Fruit fly (Drosophila melanogaster) whole organism, embryonic: ENCODE measurements around the gene CG10663.

Experiments used
- Bteb2 ChIP-seq: fragments of 200-800 bp; sonication (Bioruptor generic); optimal IDR thresholded peaks from 2 replicates; lab custom pipeline; 2016; ENCODE audit warnings: missing biosample characterization, missing genetic modification characterization
- CG1024 ChIP-seq: fragments of 200-800 bp; sonication (Bioruptor generic); IDR thresholded peaks from 2 replicates; pipeline ENCODE4 v1.3.6; 2022; ENCODE audit warnings: missing biosample characterization, missing genetic modification characterization
- CG12155 ChIP-seq: fragments of 200-800 bp; sonication (Bioruptor generic); optimal IDR thresholded peaks from 3 replicates; lab custom pipeline; 2016; ENCODE audit warnings: missing biosample characterization, missing genetic modification characterization
- CG1233 ChIP-seq: fragments of 200-800 bp; sonication (Bioruptor generic); optimal IDR thresholded peaks from 4 replicates; lab custom pipeline; 2018; ENCODE audit warnings: missing biosample characterization, mild to moderate bottlenecking, missing genetic modification characterization
- CG14014 ChIP-seq: fragments of 200-800 bp; sonication (Bioruptor generic); IDR thresholded peaks from 2 replicates; pipeline ENCODE4 v1.3.6; 2022; ENCODE audit warnings: missing biosample characterization, missing genetic modification characterization
- CG14710 ChIP-seq: fragments of 200-800 bp; sonication (Bioruptor generic); optimal IDR thresholded peaks from 3 replicates; lab custom pipeline; 2019; ENCODE audit warnings: missing biosample characterization, mild to moderate bottlenecking, missing genetic modification characterization, moderate library complexity
- CG1529 ChIP-seq: fragments of 200-800 bp; sonication (Bioruptor generic); optimal IDR thresholded peaks from 3 replicates; lab custom pipeline; 2018; ENCODE audit warnings: missing biosample characterization, missing genetic modification characterization
- CG15514 ChIP-seq: fragments of 200-800 bp; sonication (Bioruptor generic); optimal IDR thresholded peaks from 3 replicates; lab custom pipeline; 2017; ENCODE audit warnings: missing biosample characterization, missing genetic modification characterization, mild to moderate bottlenecking, moderate library complexity, missing genetic modification reagents
- CG16779 ChIP-seq: fragments of 200-800 bp; sonication (Bioruptor generic); IDR thresholded peaks from 2 replicates; pipeline ENCODE4 v1.3.6; 2022; ENCODE audit warnings: missing biosample characterization, missing genetic modification characterization
- CG3407 ChIP-seq: fragments of 200-800 bp; sonication (Bioruptor generic); optimal IDR thresholded peaks from 2 replicates; lab custom pipeline; 2018; ENCODE audit warnings: missing biosample characterization, mild to moderate bottlenecking, missing genetic modification characterization
- CG4424 ChIP-seq: fragments of 200-800 bp; sonication (Bioruptor generic); optimal IDR thresholded peaks from 3 replicates; lab custom pipeline; 2016; ENCODE audit warnings: missing biosample characterization, missing genetic modification characterization
- CG6765 ChIP-seq: fragments of 200-800 bp; sonication (Bioruptor generic); optimal IDR thresholded peaks from 3 replicates; lab custom pipeline; 2017; ENCODE audit warnings: missing biosample characterization, mild to moderate bottlenecking, missing genetic modification characterization
- CG7271 ChIP-seq: fragments of 200-800 bp; sonication (Bioruptor generic); optimal IDR thresholded peaks from 2 replicates; lab custom pipeline; 2018; ENCODE audit warnings: missing biosample characterization, mild to moderate bottlenecking, missing genetic modification characterization, moderate library complexity
- CG7839 ChIP-seq: fragments of 200-800 bp; sonication (Bioruptor generic); optimal IDR thresholded peaks from 3 replicates; lab custom pipeline; 2018; ENCODE audit warnings: missing biosample characterization, mild to moderate bottlenecking, missing genetic modification characterization, moderate library complexity
- CG8388 ChIP-seq: fragments of 200-800 bp; sonication (Bioruptor generic); optimal IDR thresholded peaks from 2 replicates; lab custom pipeline; 2019; ENCODE audit warnings: missing biosample characterization, mild to moderate bottlenecking, missing genetic modification characterization, moderate library complexity
- D19B ChIP-seq: fragments of 200-800 bp; sonication (Bioruptor generic); optimal IDR thresholded peaks from 2 replicates; lab custom pipeline; 2017; ENCODE audit warnings: missing biosample characterization, mild to moderate bottlenecking, missing genetic modification characterization
- Dref ChIP-seq: fragments of 200-800 bp; sonication (Bioruptor generic); IDR thresholded peaks from 2 replicates; pipeline ENCODE4 v1.3.6; 2022; ENCODE audit warnings: missing biosample characterization, missing genetic modification characterization
- HLHmδ ChIP-seq: fragments of 200-800 bp; sonication (Bioruptor generic); optimal IDR thresholded peaks from 2 replicates; lab custom pipeline; 2018; ENCODE audit warnings: missing biosample characterization, mild to moderate bottlenecking, missing genetic modification characterization, moderate library complexity
- Hr39 ChIP-seq: fragments of >200 bp; optimal IDR thresholded peaks from 2 replicates; lab custom pipeline; 2017
- Hr78 ChIP-seq, 2 experiments: fragments of 200-800 bp in 1 of 2; fragments of >200 bp in 1 of 2; sonication (Bioruptor generic) in 1 of 2; optimal IDR thresholded peaks; 2 replicates each; lab custom pipeline; 2017 to 2019; ENCODE audit warnings: missing biosample characterization in 2 of 2, missing genetic modification characterization in 2 of 2, mild to moderate bottlenecking in 1 of 2, moderate library complexity in 1 of 2
- Hsf ChIP-seq: fragments of 200-800 bp; sonication (Bioruptor generic); optimal IDR thresholded peaks from 3 replicates; lab custom pipeline; 2016; ENCODE audit warnings: missing biosample characterization, missing genetic modification characterization
- MBD-R2 ChIP-seq: fragments of 200-800 bp; sonication (Bioruptor generic); IDR thresholded peaks from 2 replicates; pipeline ENCODE4 v1.3.6; 2022; ENCODE audit warnings: missing biosample characterization, missing genetic modification characterization
- Mes4 ChIP-seq: fragments of 200-800 bp; sonication (Bioruptor generic); optimal IDR thresholded peaks from 2 replicates; lab custom pipeline; 2016; ENCODE audit warnings: missing biosample characterization, missing genetic modification characterization
- Nf-YA ChIP-seq: fragments of 200-800 bp; sonication (Bioruptor generic); IDR thresholded peaks from 2 replicates; pipeline ENCODE4 v1.3.6; 2022; ENCODE audit warnings: missing biosample characterization, missing genetic modification characterization
- Rfx ChIP-seq: fragments of 200-800 bp; sonication (Bioruptor generic); IDR thresholded peaks from 2 replicates; pipeline ENCODE4 v1.3.6; 2022; ENCODE audit warnings: missing biosample characterization, missing genetic modification characterization
- Sin3A ChIP-seq: fragments of >200 bp; optimal IDR thresholded peaks from 2 replicates; lab custom pipeline; 2018
- Xrp1 ChIP-seq: fragments of 200-800 bp; sonication (Bioruptor generic); IDR thresholded peaks from 2 replicates; pipeline ENCODE4 v1.3.6; 2022; ENCODE audit warnings: missing biosample characterization, missing genetic modification characterization
- ac ChIP-seq: fragments of 200-800 bp; sonication (Bioruptor generic); optimal IDR thresholded peaks from 3 replicates; lab custom pipeline; 2017; ENCODE audit warnings: missing biosample characterization, mild to moderate bottlenecking, missing genetic modification characterization
- bcd ChIP-seq: fragments of 200-800 bp; sonication (Bioruptor generic); optimal IDR thresholded peaks from 2 replicates; lab custom pipeline; 2017; ENCODE audit warnings: missing biosample characterization, mild to moderate bottlenecking, missing genetic modification characterization
- dan ChIP-seq: fragments of 200-800 bp; sonication (Bioruptor generic); IDR thresholded peaks from 2 replicates; pipeline ENCODE4 v1.3.6; 2022; ENCODE audit warnings: missing biosample characterization, missing genetic modification characterization
- dimm ChIP-seq: fragments of 200-800 bp; sonication (Bioruptor generic); IDR thresholded peaks from 2 replicates; pipeline ENCODE4 v1.3.6; 2022; ENCODE audit warnings: missing biosample characterization, missing genetic modification characterization
- dysf ChIP-seq: fragments of 200-800 bp; sonication (Bioruptor generic); IDR thresholded peaks from 3 replicates; pipeline ENCODE4 v1.3.6; 2022; ENCODE audit warnings: missing biosample characterization, missing genetic modification characterization
- fd96Cb ChIP-seq: fragments of 200-800 bp; sonication (Bioruptor generic); optimal IDR thresholded peaks from 2 replicates; lab custom pipeline; 2018; ENCODE audit warnings: missing biosample characterization, mild to moderate bottlenecking, missing genetic modification characterization, moderate library complexity
- gcm ChIP-seq: fragments of 200-800 bp; sonication (Bioruptor generic); optimal IDR thresholded peaks from 2 replicates; lab custom pipeline; 2019; ENCODE audit warnings: missing biosample characterization, mild to moderate bottlenecking, missing genetic modification characterization, moderate library complexity
- gcm2 ChIP-seq: fragments of 200-800 bp; sonication (Bioruptor generic); optimal IDR thresholded peaks from 2 replicates; lab custom pipeline; 2016; ENCODE audit warnings: missing biosample characterization, missing genetic modification characterization
- hkb ChIP-seq, 2 experiments: fragments of 200-800 bp in 1 of 2; fragments of >200 bp in 1 of 2; sonication (Bioruptor generic) in 1 of 2; IDR thresholded peaks in 1 of 2; optimal IDR thresholded peaks in 1 of 2; 2 replicates each; pipeline versions ENCODE4 v1.3.6 to Lab custom; 2017 to 2022; ENCODE audit warnings: missing biosample characterization in 1 of 2, missing genetic modification characterization in 1 of 2
- jigr1 ChIP-seq: fragments of 200-800 bp; sonication (Bioruptor generic); IDR thresholded peaks from 3 replicates; pipeline ENCODE4 v1.3.6; 2022; ENCODE audit warnings: missing biosample characterization, missing genetic modification characterization
- jumu ChIP-seq: fragments of 200-800 bp; sonication (Bioruptor generic); optimal IDR thresholded peaks from 3 replicates; lab custom pipeline; 2016; ENCODE audit warnings: missing biosample characterization, missing genetic modification characterization
- onecut ChIP-seq: fragments of 200-800 bp; sonication (Bioruptor generic); IDR thresholded peaks from 2 replicates; pipeline ENCODE4 v1.3.6; 2022; ENCODE audit warnings: missing biosample characterization, missing genetic modification characterization
- phol ChIP-seq: fragments of 200-800 bp; sonication (Bioruptor generic); optimal IDR thresholded peaks from 3 replicates; lab custom pipeline; 2018; ENCODE audit warnings: missing biosample characterization, mild to moderate bottlenecking, missing genetic modification characterization, moderate library complexity
- repo ChIP-seq: fragments of 200-800 bp; sonication (Bioruptor generic); optimal IDR thresholded peaks from 2 replicates; lab custom pipeline; 2016; ENCODE audit warnings: missing biosample characterization, missing genetic modification characterization
- rib ChIP-seq: fragments of 200-800 bp; sonication (Bioruptor generic); IDR thresholded peaks from 2 replicates; pipeline ENCODE4 v1.3.6; 2022; ENCODE audit warnings: missing biosample characterization, missing genetic modification characterization
- row ChIP-seq: fragments of 200-800 bp; sonication (Bioruptor generic); IDR thresholded peaks from 3 replicates; pipeline ENCODE4 v1.3.6; 2022; ENCODE audit warnings: missing biosample characterization, missing genetic modification characterization
- run ChIP-seq: fragments of 200-800 bp; sonication (Bioruptor generic); optimal IDR thresholded peaks from 3 replicates; lab custom pipeline; 2018; ENCODE audit warnings: missing biosample characterization, mild to moderate bottlenecking, missing genetic modification characterization
- sc ChIP-seq, 3 experiments: fragments of >200 bp in 2 of 3; fragments of 200-800 bp in 1 of 3; sonication (Bioruptor generic) in 1 of 3; optimal IDR thresholded peaks; 2 replicates in 2 of 3; 3 replicates in 1 of 3; lab custom pipeline; 2017; ENCODE audit warnings: mild to moderate bottlenecking in 1 of 3, missing biosample characterization in 1 of 3, missing genetic modification characterization in 1 of 3, missing genetic modification reagents in 1 of 3
- sens ChIP-seq: fragments of 200-800 bp; sonication (Bioruptor generic); peaks from one replicate; lab custom pipeline; 2016; ENCODE audit warnings: missing biosample characterization, missing genetic modification characterization
- sqz ChIP-seq: fragments of 200-800 bp; sonication (Bioruptor generic); optimal IDR thresholded peaks from 3 replicates; lab custom pipeline; 2018; ENCODE audit warnings: missing biosample characterization, mild to moderate bottlenecking, missing genetic modification characterization
- unpg ChIP-seq: fragments of 200-800 bp; sonication (Bioruptor generic); optimal IDR thresholded peaks from 3 replicates; lab custom pipeline; 2018; ENCODE audit warnings: missing biosample characterization, mild to moderate bottlenecking, missing genetic modification characterization, moderate library complexity
- usp ChIP-seq: fragments of >200 bp; optimal IDR thresholded peaks from 2 replicates; lab custom pipeline; 2017; ENCODE audit warnings: missing biosample characterization, missing genetic modification characterization
- zen ChIP-seq: fragments of 200-800 bp; sonication (Bioruptor generic); optimal IDR thresholded peaks from 3 replicates; lab custom pipeline; 2018; ENCODE audit warnings: missing biosample characterization, mild to moderate bottlenecking, missing genetic modification characterization, moderate library complexity

CG10663 gene

dm6 chr3L:12533392-12534070 lies 48.7 kb upstream of the CG10663 start, which contains the start of the genes Tsf2 and CG34242 (continued):
- TF ChIP-seq D19B (GFP tag; lab: Kevin White, UChicago) (no peak), sc (optimal IDR thresholded peaks at IDR 0.05; lab: Kevin White, UChicago) (no peak), sc (GFP tag; optimal IDR thresholded peaks at IDR 0.05; lab: Kevin White, UChicago) (no peak), bcd (peak; percentile 80), fd96Cb (tag; lab: Kevin White, UChicago) (peak; percentile 92), row (GFP tag; lab: Robert Waterston, UW) (peak; percentile 84), gcm (GFP tag; lab: Kevin White, UChicago) (no peak), dimm (GFP tag; lab: Robert Waterston, UW) (peak; percentile 87), CG7271 (tag; lab: Kevin White, UChicago) (peak; percentile 76), CG1024 (GFP tag; lab: Robert Waterston, UW) (0 out of 2 replicates have a peak, but pooled peaks have one; percentile 12), run (tag; lab: Kevin White, UChicago) (no peak), Dref (GFP tag; lab: Robert Waterston, UW) (no peak), Hr39 (lab: Kevin White, UChicago) (no peak), sqz (GFP tag; lab: Kevin White, UChicago) (no peak), rib (peak; percentile 72), CG1529 (GFP tag; lab: Kevin White, UChicago) (no peak), dan (GFP tag; lab: Robert Waterston, UW) (peak; percentile 84), Hsf (GFP tag; lab: Kevin White, UChicago) (no peak), CG6765 (no peak), sens (GFP tag; lab: Kevin White, UChicago) (peak; percentile 67), zen (peak; percentile 86), dysf (GFP tag; lab: Robert Waterston, UW) (peak; percentile 94), CG1233 (GFP tag; lab: Kevin White, UChicago) (no peak), ac (no peak), CG4424 (GFP tag; lab: Kevin White, UChicago) (peak; percentile 69), Bteb2 (no peak), CG12155 (peak; percentile 1), phol (tag; lab: Kevin White, UChicago) (peak; percentile 92), MBD-R2 (GFP tag; lab: Robert Waterston, UW) (peak; percentile 91), unpg (GFP tag; lab: Kevin White, UChicago) (peak; percentile 64), jigr1 (GFP tag; lab: Robert Waterston, UW) (peak; percentile 59; the same call in 2 of the 3 replicates), onecut (GFP tag; lab: Robert Waterston, UW) (peak; percentile 50; the same call in 1 of the 2 replicates), Sin3A (lab: Kevin White, UChicago) (peak; percentile 1), CG14014 (GFP tag; lab: Robert Waterston, UW) (peak; percentile 94), Mes4 (GFP tag; lab: Kevin White, UChicago) (no peak), CG16779 (GFP tag; lab: Robert Waterston, UW) (no peak), CG8388 (GFP tag; lab: Kevin White, UChicago) (peak; percentile 42), usp (GFP tag; lab: Kevin White, UChicago) (no peak), jumu (GFP tag; lab: Kevin White, UChicago) (peak; percentile 8), CG3407 (GFP tag; lab: Kevin White, UChicago) (peak; percentile 11), Nf-YA (GFP tag; lab: Robert Waterston, UW) (peak; percentile 91), Xrp1 (GFP tag; lab: Robert Waterston, UW) (peak; percentile 97), CG15514 (GFP tag; lab: Kevin White, UChicago) (peak; percentile 90), CG14710 (tag; lab: Kevin White, UChicago) (peak; percentile 91), Hr78 (GFP tag; optimal IDR thresholded peaks at IDR 0.05; lab: Kevin White, UChicago) (no peak), CG7839 (peak; percentile 52), HLHmδ (GFP tag; lab: Kevin White, UChicago) (no peak), hkb (optimal IDR thresholded peaks at IDR 0.05; lab: Kevin White, UChicago) (no peak), hkb (GFP tag; IDR thresholded peaks at IDR 0.05; lab: Robert Waterston, UW) (peak; percentile 85), Rfx (peak; percentile 96), repo (GFP tag; lab: Kevin White, UChicago) (no peak), gcm2 (GFP tag; lab: Kevin White, UChicago) (no peak)
